Worm (Caenorhabditis elegans) whole organism, mixed stage, embryonic: ENCODE data around the gene K06A4.7.

ENCODE experiments used
- M03D4.4 ChIP-seq: sonication (generic microtip); optimal IDR thresholded peaks from 2 replicates; lab custom pipeline; 2017; ENCODE audit warnings: mild to moderate bottlenecking, missing genetic modification characterization, missing compliant biosample characterization
- bed-3 ChIP-seq: fragments of 200-800 bp; sonication (Bioruptor generic); optimal IDR thresholded peaks from 3 replicates; lab custom pipeline; 2018; ENCODE audit warnings: mild to moderate bottlenecking, missing genetic modification characterization, moderate library complexity, missing compliant biosample characterization
- blmp-1 ChIP-seq: fragments of 150-350 bp; optimal IDR thresholded peaks from 2 replicates; lab custom pipeline; 2014; ENCODE audit warnings: missing biosample characterization, missing genetic modification characterization
- ceh-39 ChIP-seq: fragments of 150-350 bp; optimal IDR thresholded peaks from 2 replicates; lab custom pipeline; 2014; ENCODE audit warnings: missing biosample characterization, missing genetic modification characterization
- ceh-43 ChIP-seq: fragments of 200-800 bp; sonication (Bioruptor generic); optimal IDR thresholded peaks from 2 replicates; lab custom pipeline; 2018; ENCODE audit warnings: mild to moderate bottlenecking, missing genetic modification characterization, moderate library complexity, missing compliant biosample characterization
- ceh-83 ChIP-seq: fragments of 200-800 bp; sonication (Bioruptor generic); optimal IDR thresholded peaks from 2 replicates; lab custom pipeline; 2018; ENCODE audit warnings: mild to moderate bottlenecking, missing genetic modification characterization, missing compliant biosample characterization
- ces-1 ChIP-seq: fragments of 150-350 bp; optimal IDR thresholded peaks from 2 replicates; lab custom pipeline; 2014; ENCODE audit warnings: missing biosample characterization, missing genetic modification reagents, missing genetic modification characterization
- cnd-1 ChIP-seq: fragments of 200-800 bp; sonication (Bioruptor generic); optimal IDR thresholded peaks from 2 replicates; lab custom pipeline; 2018; ENCODE audit warnings: mild to moderate bottlenecking, missing genetic modification characterization, missing compliant biosample characterization
- drap-1 ChIP-seq: fragments of 200-800 bp; sonication (Bioruptor generic); optimal IDR thresholded peaks from 3 replicates; lab custom pipeline; 2018; ENCODE audit warnings: mild to moderate bottlenecking, missing genetic modification characterization, missing compliant biosample characterization
- elt-1 ChIP-seq: sonication (generic microtip); optimal IDR thresholded peaks from 2 replicates; lab custom pipeline; 2017; ENCODE audit warnings: missing genetic modification characterization, mild to moderate bottlenecking, missing compliant biosample characterization, antibody characterized with exemption, moderate library complexity, borderline replicate concordance; ENCODE audit not compliant: insufficient read depth
- elt-3 ChIP-seq: fragments of 150-350 bp; optimal IDR thresholded peaks from 2 replicates; lab custom pipeline; 2014; ENCODE audit warnings: missing biosample characterization, missing genetic modification characterization
- flh-1 ChIP-seq: fragments of 200-800 bp; sonication (Bioruptor generic); optimal IDR thresholded peaks from 2 replicates; lab custom pipeline; 2018; ENCODE audit warnings: mild to moderate bottlenecking, missing genetic modification characterization, moderate library complexity, missing compliant biosample characterization
- ham-2 ChIP-seq: fragments of 200-800 bp; sonication (Bioruptor generic); optimal IDR thresholded peaks from 2 replicates; lab custom pipeline; 2018; ENCODE audit warnings: mild to moderate bottlenecking, missing genetic modification characterization, missing compliant biosample characterization
- hlh-1 ChIP-seq: fragments of 150-350 bp; optimal IDR thresholded peaks from 2 replicates; lab custom pipeline; 2014; ENCODE audit warnings: missing biosample characterization, missing genetic modification reagents, missing genetic modification characterization
- lin-13 ChIP-seq: fragments of 150-350 bp; optimal IDR thresholded peaks from 2 replicates; lab custom pipeline; 2014; ENCODE audit warnings: missing biosample characterization, missing genetic modification characterization
- lin-32 ChIP-seq: fragments of 200-800 bp; sonication (Bioruptor generic); optimal IDR thresholded peaks from 2 replicates; lab custom pipeline; 2018; ENCODE audit warnings: mild to moderate bottlenecking, missing genetic modification characterization, missing compliant biosample characterization
- lsy-2 ChIP-seq: fragments of 150-350 bp; optimal IDR thresholded peaks from 2 replicates; lab custom pipeline; 2014; ENCODE audit warnings: missing biosample characterization, missing genetic modification characterization
- mab-5 ChIP-seq: fragments of 150-350 bp; optimal IDR thresholded peaks from 2 replicates; lab custom pipeline; 2014; ENCODE audit warnings: missing biosample characterization, missing genetic modification characterization
- mep-1 ChIP-seq: fragments of 150-350 bp; optimal IDR thresholded peaks from 2 replicates; lab custom pipeline; 2017; ENCODE audit warnings: missing biosample characterization, missing genetic modification reagents, missing genetic modification characterization, inconsistent platforms
- mls-2 ChIP-seq: sonication (generic microtip); optimal IDR thresholded peaks from 2 replicates; lab custom pipeline; 2016; ENCODE audit warnings: mild to moderate bottlenecking, missing genetic modification characterization, moderate library complexity, missing compliant biosample characterization
- nhr-12 ChIP-seq: fragments of 150-350 bp; optimal IDR thresholded peaks from 2 replicates; lab custom pipeline; 2014; ENCODE audit warnings: missing biosample characterization, missing genetic modification characterization
- nhr-2 ChIP-seq: fragments of 150-350 bp; optimal IDR thresholded peaks from 2 replicates; lab custom pipeline; 2014; ENCODE audit warnings: missing biosample characterization, missing genetic modification characterization
- nhr-76 ChIP-seq: sonication (generic microtip); optimal IDR thresholded peaks from 2 replicates; lab custom pipeline; 2017; ENCODE audit warnings: missing biosample characterization, missing genetic modification characterization
- pha-4 ChIP-seq: fragments of 150-350 bp; optimal IDR thresholded peaks from 2 replicates; lab custom pipeline; 2018; ENCODE audit warnings: missing biosample characterization, missing genetic modification reagents, missing genetic modification characterization
- sem-2 ChIP-seq: fragments of 200-800 bp; sonication (Bioruptor generic); optimal IDR thresholded peaks from 2 replicates; lab custom pipeline; 2018; ENCODE audit warnings: mild to moderate bottlenecking, missing genetic modification characterization, missing compliant biosample characterization
- snpc-4 ChIP-seq: fragments of 150-350 bp; optimal IDR thresholded peaks from 2 replicates; lab custom pipeline; 2014; ENCODE audit warnings: missing biosample characterization, missing genetic modification characterization
- sptf-1 ChIP-seq: sonication (generic microtip); optimal IDR thresholded peaks from 2 replicates; lab custom pipeline; 2017; ENCODE audit warnings: mild to moderate bottlenecking, missing genetic modification characterization, moderate library complexity, missing compliant biosample characterization
- tbx-8 ChIP-seq: fragments of 200-800 bp; sonication (Bioruptor generic); optimal IDR thresholded peaks from 2 replicates; lab custom pipeline; 2018; ENCODE audit warnings: mild to moderate bottlenecking, missing genetic modification characterization, moderate library complexity, missing compliant biosample characterization
- unc-120 ChIP-seq: sonication (generic microtip); optimal IDR thresholded peaks from 2 replicates; lab custom pipeline; 2017; ENCODE audit warnings: missing genetic modification characterization, missing compliant biosample characterization; ENCODE audit not compliant: poor library complexity, severe bottlenecking
- unc-39 ChIP-seq: fragments of 150-350 bp; optimal IDR thresholded peaks from 2 replicates; lab custom pipeline; 2014; ENCODE audit warnings: missing biosample characterization, missing genetic modification characterization
- unc-62 ChIP-seq: fragments of 150-350 bp; optimal IDR thresholded peaks from 2 replicates; lab custom pipeline; 2014; ENCODE audit warnings: missing biosample characterization, missing genetic modification reagents, missing genetic modification characterization
- zip-8 ChIP-seq: fragments of 150-350 bp; optimal IDR thresholded peaks from 2 replicates; lab custom pipeline; 2014; ENCODE audit warnings: missing biosample characterization, missing genetic modification characterization

Gene K06A4.7

ce11 chrV:9527984-9528383, 36.7 kb upstream of the K06A4.7 start:
- no peak for TF ChIP-seq sem-2 (GFP tag; lab: Kevin White, UChicago)
- TF ChIP-seq mls-2 (tag; lab: Kevin White, UChicago): no peak
- TF ChIP-seq M03D4.4 (tag; lab: Kevin White, UChicago): no peak
- no peak for TF ChIP-seq ham-2 (GFP tag; lab: Kevin White, UChicago)
- TF ChIP-seq ceh-83: no peak
- no peak for TF ChIP-seq nhr-12 (tag; lab: Kevin White, UChicago)
- no peak for TF ChIP-seq unc-120

DNA sequence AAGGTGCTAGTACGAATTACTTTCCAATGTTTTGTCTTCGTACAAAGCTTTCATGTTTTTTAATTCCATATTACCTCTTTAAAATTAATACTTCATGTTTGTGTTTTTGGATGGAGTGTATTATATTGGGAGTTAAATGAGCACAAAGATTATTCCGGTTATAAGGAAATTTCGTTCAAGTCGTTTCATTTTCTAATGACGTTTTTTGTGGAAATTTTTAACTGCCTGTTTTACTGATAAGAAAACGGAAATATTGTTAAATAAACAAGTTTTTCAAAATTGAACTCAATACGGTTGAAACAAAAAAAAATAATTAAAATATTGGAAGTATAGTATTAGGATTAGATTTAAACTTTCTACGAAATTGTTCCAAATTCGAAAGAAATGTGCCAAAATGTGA, 36.0 kb upstream of the K06A4.7 start:
- TF ChIP-seq ham-2 (GFP tag; lab: Kevin White, UChicago) (no peak), ceh-39 (tag; lab: Kevin White, UChicago) (no peak), lin-13 (tag; lab: Kevin White, UChicago) (no peak), pha-4 (tag; lab: Kevin White, UChicago) (no peak), bed-3 (no peak), blmp-1 (no peak)
- TF ChIP-seq, all 35 proteins: peak for 0

DNA sequence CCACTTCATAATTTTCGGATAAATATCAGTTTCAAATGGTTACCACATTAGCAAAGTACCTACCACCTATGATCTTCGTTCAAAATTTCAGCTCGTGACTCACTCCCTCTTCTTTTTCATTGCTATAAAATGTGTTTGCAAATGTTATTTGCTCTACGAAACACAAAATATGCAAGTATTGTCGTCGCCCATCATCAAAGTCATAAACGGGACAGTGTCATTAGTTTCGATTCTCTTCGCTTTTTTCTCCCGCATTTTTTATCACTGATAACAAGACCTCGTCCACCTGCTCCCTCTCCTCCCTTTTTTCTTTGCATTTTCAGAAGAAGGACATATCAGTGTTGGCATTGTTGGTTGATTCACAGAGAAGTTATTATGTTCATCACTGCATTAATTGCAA, 35.2 kb upstream of the K06A4.7 start, which contains the start of gene C50F4.1:
C50F4.1 (plus strand) TSS at position 324 of the 400 bp plus-strand sequence.
- no peak for TF ChIP-seq nhr-12 (tag; lab: Kevin White, UChicago)
- TF ChIP-seq sptf-1 (tag; lab: Kevin White, UChicago): no peak
- TF ChIP-seq snpc-4 (tag; lab: Kevin White, UChicago): no peak
- no peak for TF ChIP-seq unc-120
- no peak for TF ChIP-seq mab-5 (tag; lab: Kevin White, UChicago)
- TF ChIP-seq elt-1: no peak
- no peak for TF ChIP-seq drap-1
- no peak for TF ChIP-seq mls-2 (tag; lab: Kevin White, UChicago)
- TF ChIP-seq tbx-8 (GFP tag; lab: Kevin White, UChicago): no peak
- no peak for TF ChIP-seq nhr-2 (tag; lab: Kevin White, UChicago)
- no peak for TF ChIP-seq hlh-1 (tag; lab: Kevin White, UChicago)
- TF ChIP-seq M03D4.4 (tag; lab: Kevin White, UChicago): no peak
- no peak for TF ChIP-seq ceh-43 (GFP tag; lab: Kevin White, UChicago)

DNA sequence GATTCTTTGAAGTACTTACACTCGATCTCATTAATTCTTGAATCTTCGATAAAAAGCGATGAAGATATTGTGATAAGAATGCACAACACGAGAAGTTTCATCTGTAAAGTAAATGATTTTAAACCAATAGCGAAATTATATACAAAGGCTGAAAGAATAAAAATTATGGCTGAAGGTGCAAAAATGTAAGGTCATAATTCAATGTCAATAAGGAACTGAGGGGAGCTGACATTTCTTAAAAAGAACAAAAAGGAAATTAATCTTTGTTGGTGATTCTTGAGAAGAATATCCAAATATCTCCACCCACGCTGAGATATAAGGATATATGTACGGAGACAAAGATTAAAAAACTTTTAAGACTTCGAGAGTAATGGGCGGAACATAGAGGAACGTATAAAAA, 32.8 kb upstream of the K06A4.7 start, which contains the start of gene C50F4.9:
C50F4.9 (minus strand) TSS at position 101 of the 400 bp plus-strand sequence.
- TF ChIP-seq unc-39 (tag; lab: Kevin White, UChicago): no peak

DNA sequence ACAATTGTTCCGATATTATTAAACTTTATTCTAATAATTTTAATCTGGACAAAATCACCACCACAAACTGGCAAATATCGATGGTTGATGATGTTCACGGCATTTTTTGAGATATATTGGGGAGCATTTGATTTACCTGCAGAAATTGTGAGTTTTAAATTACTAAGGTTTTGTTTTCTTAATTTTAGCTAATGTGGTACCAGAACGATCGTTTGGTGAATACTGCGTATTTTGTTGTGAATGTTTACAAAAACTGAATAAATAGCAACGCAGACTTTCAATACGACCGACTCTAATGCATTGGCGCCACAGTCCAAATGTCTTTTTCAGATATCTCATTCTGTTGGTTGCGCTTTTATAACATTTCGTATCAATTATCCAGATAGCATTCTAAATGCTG, 30.4 kb upstream of the K06A4.7 start:
- TF ChIP-seq ham-2 (GFP tag; lab: Kevin White, UChicago) (no peak), pha-4 (tag; lab: Kevin White, UChicago) (no peak), unc-62 (no peak), lin-13 (tag; lab: Kevin White, UChicago) (no peak), ceh-83 (no peak), nhr-12 (tag; lab: Kevin White, UChicago) (no peak), mep-1 (tag; lab: Kevin White, UChicago) (no peak), cnd-1 (tag; lab: Kevin White, UChicago) (no peak), elt-1 (no peak)
- TF ChIP-seq, all 35 proteins: peak for 0

ce11 chrV:9518832-9519231, 27.5 kb upstream of the K06A4.7 start, which contains the start of gene C50F4.8:
C50F4.8 (minus strand) TSS chrV:9518859.
- TF ChIP-seq tbx-8 (GFP tag; lab: Kevin White, UChicago) (no peak), elt-3 (tag; lab: Kevin White, UChicago) (no peak), nhr-2 (tag; lab: Kevin White, UChicago) (no peak), ham-2 (GFP tag; lab: Kevin White, UChicago) (no peak), mls-2 (tag; lab: Kevin White, UChicago) (no peak), lin-32 (GFP tag; lab: Kevin White, UChicago) (no peak), unc-39 (tag; lab: Kevin White, UChicago) (no peak), flh-1 (GFP tag; lab: Kevin White, UChicago) (no peak), ceh-39 (tag; lab: Kevin White, UChicago) (no peak), pha-4 (tag; lab: Kevin White, UChicago) (no peak), sem-2 (GFP tag; lab: Kevin White, UChicago) (no peak), mep-1 (tag; lab: Kevin White, UChicago) (no peak), nhr-76 (tag; lab: Kevin White, UChicago) (no peak), snpc-4 (tag; lab: Kevin White, UChicago) (no peak), lsy-2 (tag; lab: Kevin White, UChicago) (no peak), elt-1 (no peak), drap-1 (no peak), ces-1 (GFP tag; lab: Kevin White, UChicago) (no peak), zip-8 (tag; lab: Kevin White, UChicago) (no peak), sptf-1 (tag; lab: Kevin White, UChicago) (no peak)
